Fruit fly (Drosophila melanogaster) whole organism, wandering third instar larva: Measurements from ENCODE around the gene CG12661.

Experiments
- Abd-B ChIP-seq: fragments of >200 bp; optimal IDR thresholded peaks from 2 replicates; lab custom pipeline; 2017; ENCODE audit warnings: missing biosample characterization, missing genetic modification characterization
- CG32264 ChIP-seq: fragments of 200-800 bp; sonication (Bioruptor generic); optimal IDR thresholded peaks from 2 replicates; lab custom pipeline; 2016; ENCODE audit warnings: missing biosample characterization, missing genetic modification characterization
- CG9705 ChIP-seq: fragments of 200-800 bp; sonication (Bioruptor generic); optimal IDR thresholded peaks from 2 replicates; lab custom pipeline; 2018; ENCODE audit warnings: missing biosample characterization, mild to moderate bottlenecking, missing genetic modification characterization
- CrebA ChIP-seq: fragments of 200-800 bp; sonication (Bioruptor generic); optimal IDR thresholded peaks from 2 replicates; lab custom pipeline; 2016; ENCODE audit warnings: missing biosample characterization, mild to moderate bottlenecking, missing genetic modification characterization, borderline replicate concordance
- Dif ChIP-seq: fragments of 200-275, 200-300 bp; sonication (Bioruptor generic); optimal IDR thresholded peaks from 2 replicates; lab custom pipeline; 2018; ENCODE audit warnings: missing biosample characterization, missing genetic modification characterization; ENCODE audit not compliant: partially characterized antibody
- GATAd ChIP-seq: sonication (Bioruptor generic); optimal IDR thresholded peaks from 2 replicates; lab custom pipeline; 2016; ENCODE audit warnings: missing biosample characterization, missing genetic modification characterization
- HLH106 ChIP-seq: fragments of 200-800 bp; optimal IDR thresholded peaks from 3 replicates; lab custom pipeline; 2019; ENCODE audit warnings: missing biosample characterization, mild to moderate bottlenecking, missing genetic modification characterization, moderate library complexity
- Hnf4 ChIP-seq: fragments of 200-800 bp; sonication (Bioruptor generic); optimal IDR thresholded peaks from 2 replicates; lab custom pipeline; 2016; ENCODE audit warnings: missing biosample characterization, mild to moderate bottlenecking, missing genetic modification characterization
- Hr78 ChIP-seq: fragments of >200 bp; optimal IDR thresholded peaks from 2 replicates; lab custom pipeline; 2017; ENCODE audit warnings: missing biosample characterization, missing genetic modification characterization
- Hr83 ChIP-seq: fragments of 200-300 bp; sonication (Bioruptor generic); optimal IDR thresholded peaks from 2 replicates; lab custom pipeline; 2016; ENCODE audit warnings: missing biosample characterization, mild to moderate bottlenecking, missing genetic modification characterization, moderate library complexity; ENCODE audit not compliant: poor library complexity, severe bottlenecking
- Jra ChIP-seq: sonication (Bioruptor generic); optimal IDR thresholded peaks from 2 replicates; lab custom pipeline; 2016; ENCODE audit warnings: missing biosample characterization, missing genetic modification characterization
- Mio ChIP-seq: sonication (Bioruptor generic); optimal IDR thresholded peaks from 2 replicates; lab custom pipeline; 2016; ENCODE audit warnings: missing biosample characterization, missing genetic modification characterization
- Myc ChIP-seq: fragments of >200 bp; optimal IDR thresholded peaks from 2 replicates; lab custom pipeline; 2017
- N ChIP-seq: fragments of >200 bp; optimal IDR thresholded peaks from 2 replicates; lab custom pipeline; 2018; ENCODE audit warnings: missing biosample characterization, missing external identifiers, missing genetic modification characterization
- OdsH ChIP-seq: fragments of 200-800 bp; sonication (Bioruptor generic); optimal IDR thresholded peaks from 2 replicates; lab custom pipeline; 2016; ENCODE audit warnings: missing biosample characterization, mild to moderate bottlenecking, missing genetic modification characterization
- Rel ChIP-seq, 2 experiments: fragments of 200-800 bp; sonication (Bioruptor generic) in 1 of 2; optimal IDR thresholded peaks; 2 replicates in 1 of 2; 3 replicates in 1 of 2; lab custom pipeline; 2016 to 2019; ENCODE audit warnings: mild to moderate bottlenecking in 2 of 2, missing biosample characterization in 2 of 2, missing genetic modification characterization in 2 of 2, moderate library complexity in 1 of 2
- Sp1 ChIP-seq: fragments of 200-800 bp; sonication (Bioruptor generic); optimal IDR thresholded peaks from 3 replicates; lab custom pipeline; 2019; ENCODE audit warnings: missing biosample characterization, mild to moderate bottlenecking, missing genetic modification characterization, moderate library complexity
- Vsx2 ChIP-seq: fragments of 200-300, 225-300 bp; sonication (Bioruptor generic); optimal IDR thresholded peaks from 2 replicates; lab custom pipeline; 2018; ENCODE audit warnings: missing biosample characterization, missing genetic modification characterization; ENCODE audit not compliant: partially characterized antibody
- br ChIP-seq: fragments of 200-800 bp; sonication (Bioruptor generic); optimal IDR thresholded peaks from 2 replicates; lab custom pipeline; 2016; ENCODE audit warnings: missing biosample characterization, missing genetic modification characterization
- brk ChIP-seq: fragments of 200-800 bp; sonication (Bioruptor generic); optimal IDR thresholded peaks from 2 replicates; lab custom pipeline; 2016; ENCODE audit warnings: missing biosample characterization, mild to moderate bottlenecking, missing genetic modification characterization
- dl ChIP-seq, 2 experiments: fragments of 175-275, 200-275 bp in 1 of 2; fragments of 200-275 bp in 1 of 2; sonication (Bioruptor generic); optimal IDR thresholded peaks; lab custom pipeline; 2018; ENCODE audit warnings: mild to moderate bottlenecking in 2 of 2, missing biosample characterization in 2 of 2, missing genetic modification characterization in 2 of 2, moderate library complexity in 2 of 2; ENCODE audit not compliant: partially characterized antibody in 2 of 2, insufficient read depth in 1 of 2
- dmrt93B ChIP-seq: fragments of 200-800 bp; sonication (Bioruptor generic); optimal IDR thresholded peaks from 2 replicates; lab custom pipeline; 2018; ENCODE audit warnings: missing biosample characterization, mild to moderate bottlenecking, missing genetic modification characterization
- dsf ChIP-seq: sonication (Bioruptor generic); optimal IDR thresholded peaks from 2 replicates; lab custom pipeline; 2016; ENCODE audit warnings: missing biosample characterization, missing genetic modification characterization, borderline replicate concordance
- ey ChIP-seq: fragments of 200-800 bp; sonication (Bioruptor generic); optimal IDR thresholded peaks from 2 replicates; lab custom pipeline; 2016; ENCODE audit warnings: missing biosample characterization, missing genetic modification characterization
- foxo ChIP-seq, 2 experiments: fragments of 200-800 bp; sonication (Bioruptor generic); optimal IDR thresholded peaks; 2 replicates in 1 of 2; 3 replicates in 1 of 2; lab custom pipeline; 2016 to 2017; ENCODE audit warnings: missing biosample characterization in 2 of 2, missing genetic modification characterization in 2 of 2
- fru ChIP-seq: fragments of 200-800 bp; sonication (Bioruptor generic); optimal IDR thresholded peaks from 3 replicates; lab custom pipeline; 2016; ENCODE audit warnings: missing biosample characterization, mild to moderate bottlenecking, missing genetic modification characterization
- h ChIP-seq: fragments of 200-800 bp; sonication (Bioruptor generic); optimal IDR thresholded peaks from 3 replicates; lab custom pipeline; 2016; ENCODE audit warnings: missing biosample characterization, mild to moderate bottlenecking, missing genetic modification characterization
- lola ChIP-seq: fragments of >200 bp; optimal IDR thresholded peaks from 2 replicates; lab custom pipeline; 2017; ENCODE audit warnings: missing biosample characterization, missing genetic modification characterization
- pan ChIP-seq: fragments of >200 bp; optimal IDR thresholded peaks from 2 replicates; lab custom pipeline; 2017
- psq ChIP-seq: fragments of 200-800 bp; sonication (Bioruptor generic); optimal IDR thresholded peaks from 3 replicates; lab custom pipeline; 2017; ENCODE audit warnings: missing biosample characterization, mild to moderate bottlenecking, missing genetic modification characterization, moderate library complexity
- rgr ChIP-seq: fragments of 200-800 bp; sonication (Bioruptor generic); optimal IDR thresholded peaks from 3 replicates; lab custom pipeline; 2016; ENCODE audit warnings: missing biosample characterization, mild to moderate bottlenecking, missing genetic modification characterization
- sage ChIP-seq: fragments of 200-800 bp; sonication (Bioruptor generic); optimal IDR thresholded peaks from 2 replicates; lab custom pipeline; 2016; ENCODE audit warnings: missing biosample characterization, mild to moderate bottlenecking, missing genetic modification characterization
- sv ChIP-seq: fragments of 200-800 bp; sonication (Bioruptor generic); optimal IDR thresholded peaks from 3 replicates; lab custom pipeline; 2016; ENCODE audit warnings: missing biosample characterization, missing genetic modification characterization
- tai ChIP-seq: sonication (Bioruptor generic); optimal IDR thresholded peaks from 2 replicates; lab custom pipeline; 2016; ENCODE audit warnings: missing biosample characterization, missing genetic modification characterization
- usp ChIP-seq: fragments of >200 bp; optimal IDR thresholded peaks from 2 replicates; lab custom pipeline; 2017; ENCODE audit warnings: missing biosample characterization, missing genetic modification characterization
- woc ChIP-seq: sonication (Bioruptor generic); optimal IDR thresholded peaks from 2 replicates; lab custom pipeline; 2016; ENCODE audit warnings: missing biosample characterization, mild to moderate bottlenecking, missing genetic modification characterization

CG12661 gene

DNA sequence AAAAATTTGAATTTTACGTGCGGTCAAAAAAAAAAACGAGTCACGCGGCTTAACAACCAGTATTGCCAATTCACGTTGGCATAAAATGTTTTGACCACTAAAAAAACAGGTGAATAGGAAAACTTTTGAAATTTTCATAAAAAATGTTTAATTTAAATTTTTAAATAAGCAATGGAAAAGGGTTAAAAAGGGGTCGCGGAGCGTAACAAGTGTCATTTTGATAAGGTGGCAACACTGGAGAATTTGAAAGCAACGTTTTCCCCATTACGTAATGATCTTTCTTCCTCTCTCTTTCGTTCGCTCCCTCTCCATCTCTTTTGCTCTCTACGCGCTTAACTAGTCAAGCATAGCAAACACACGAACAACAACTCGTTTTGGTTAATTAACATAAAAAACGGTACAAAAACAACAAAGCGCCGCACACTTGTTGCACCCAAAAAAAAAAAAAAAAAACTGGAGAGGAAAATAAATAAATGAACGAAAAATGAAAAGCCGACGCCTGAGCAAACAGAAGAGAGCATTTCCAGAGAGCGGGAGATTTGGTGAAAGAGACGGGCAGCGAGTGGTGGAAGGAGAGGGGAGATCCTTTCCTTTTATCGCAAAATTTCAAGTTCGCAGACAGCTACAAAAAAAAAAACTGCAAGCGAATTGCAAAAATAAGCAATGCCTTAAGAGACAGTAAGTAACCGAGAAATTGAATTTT lies 29.0 kb downstream of the CG12661 start (continued):
- TF ChIP-seq dl (GFP tag; optimal IDR thresholded peaks at IDR 0.05; lab: Kevin White, UChicago; ENCODE audit: insufficient read depth in 1 of 2, partially characterized antibody in 2 of 2) (peak in 1 of 2 experiments; percentile 60), Myc (lab: Kevin White, UChicago) (no peak), fru (GFP tag; lab: Kevin White, UChicago) (peak; percentile 81)

DNA sequence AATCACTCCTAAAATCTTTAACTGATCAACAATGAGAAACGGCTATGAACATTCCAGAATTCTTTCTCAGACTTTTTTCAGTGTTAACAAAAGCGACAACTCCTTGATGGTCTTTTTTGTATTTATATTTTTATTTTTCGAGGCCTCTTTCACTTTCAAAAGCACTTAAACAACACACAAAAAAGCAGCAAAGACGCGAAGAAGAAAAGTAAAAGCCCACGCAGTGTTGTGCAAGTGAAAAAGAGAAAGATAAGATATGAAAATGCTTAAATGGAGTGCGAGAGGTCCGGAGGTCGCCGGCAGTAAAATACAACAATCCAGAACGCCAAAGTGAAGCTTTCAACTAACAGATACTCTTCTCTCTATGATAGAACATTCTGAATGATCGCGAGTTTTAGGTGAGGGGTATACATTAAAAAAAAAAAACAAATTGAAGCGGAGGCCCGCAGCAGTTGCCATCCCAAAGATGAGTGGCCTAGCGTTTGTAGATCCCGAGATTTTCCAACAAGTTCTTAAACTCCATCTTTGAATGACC lies 30.0 kb downstream of the CG12661 start:
- no peak for TF ChIP-seq N
- TF ChIP-seq dl (GFP tag; optimal IDR thresholded peaks at IDR 0.05; lab: Kevin White, UChicago; ENCODE audit: insufficient read depth in 1 of 2, partially characterized antibody in 2 of 2) = no peak
- TF ChIP-seq br (GFP tag; lab: Kevin White, UChicago) = no peak
- no peak for TF ChIP-seq HLH106
- no peak for TF ChIP-seq Hr78
- no peak for TF ChIP-seq sv (GFP tag; lab: Kevin White, UChicago)
- no peak for TF ChIP-seq Rel (GFP tag; optimal IDR thresholded peaks at IDR 0.05; lab: Kevin White, UChicago)
- TF ChIP-seq Rel (tag; optimal IDR thresholded peaks at IDR 0.05; lab: Kevin White, UChicago) = peak; percentile 13
- TF ChIP-seq dsf = no peak

DNA sequence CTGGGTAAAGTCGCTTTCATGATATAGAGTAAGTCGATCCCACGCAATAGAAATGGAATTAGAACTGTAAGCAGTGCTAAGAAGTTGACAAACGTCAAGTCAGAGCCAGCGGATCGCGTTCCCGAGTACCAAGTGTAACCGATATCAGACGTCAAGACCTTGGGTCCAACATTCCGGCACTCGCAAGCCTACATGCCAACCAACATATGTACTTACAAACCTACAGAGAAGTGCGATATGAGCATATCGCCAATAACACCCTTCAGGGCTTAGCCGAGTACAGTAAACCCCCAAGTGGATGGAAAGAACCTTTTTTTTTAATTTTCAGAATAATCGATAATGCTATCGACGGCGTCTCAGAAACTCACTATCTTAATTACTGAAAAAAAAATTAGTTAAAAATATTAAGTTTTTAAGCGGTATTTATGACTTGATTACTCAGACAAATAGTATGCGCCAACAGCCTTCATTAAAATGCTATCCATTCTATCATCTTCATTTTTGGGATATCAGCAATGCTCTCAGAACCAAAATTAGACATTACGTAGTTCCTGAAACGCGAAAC lies 31.0 kb downstream of the CG12661 start:
- TF ChIP-seq br (GFP tag; lab: Kevin White, UChicago) = no peak
- TF ChIP-seq Sp1 (GFP tag; lab: Kevin White, UChicago) = no peak
- no peak for TF ChIP-seq psq
- TF ChIP-seq foxo (GFP tag; optimal IDR thresholded peaks at IDR 0.05; lab: Kevin White, UChicago) = peak in 1 of 2 experiments; percentile 9
- TF ChIP-seq fru (GFP tag; lab: Kevin White, UChicago) = peak; percentile 29
- TF ChIP-seq brk (GFP tag; lab: Kevin White, UChicago) = no peak
- peak; percentile 30 for TF ChIP-seq Hnf4 (GFP tag; lab: Kevin White, UChicago)
- TF ChIP-seq sv (GFP tag; lab: Kevin White, UChicago) = peak; percentile 13
- TF ChIP-seq h (GFP tag; lab: Kevin White, UChicago) = peak; percentile 28
- TF ChIP-seq rgr (GFP tag; lab: Kevin White, UChicago) = peak; percentile 14
- no peak for TF ChIP-seq pan
- TF ChIP-seq woc (GFP tag; lab: Kevin White, UChicago) = no peak

DNA sequence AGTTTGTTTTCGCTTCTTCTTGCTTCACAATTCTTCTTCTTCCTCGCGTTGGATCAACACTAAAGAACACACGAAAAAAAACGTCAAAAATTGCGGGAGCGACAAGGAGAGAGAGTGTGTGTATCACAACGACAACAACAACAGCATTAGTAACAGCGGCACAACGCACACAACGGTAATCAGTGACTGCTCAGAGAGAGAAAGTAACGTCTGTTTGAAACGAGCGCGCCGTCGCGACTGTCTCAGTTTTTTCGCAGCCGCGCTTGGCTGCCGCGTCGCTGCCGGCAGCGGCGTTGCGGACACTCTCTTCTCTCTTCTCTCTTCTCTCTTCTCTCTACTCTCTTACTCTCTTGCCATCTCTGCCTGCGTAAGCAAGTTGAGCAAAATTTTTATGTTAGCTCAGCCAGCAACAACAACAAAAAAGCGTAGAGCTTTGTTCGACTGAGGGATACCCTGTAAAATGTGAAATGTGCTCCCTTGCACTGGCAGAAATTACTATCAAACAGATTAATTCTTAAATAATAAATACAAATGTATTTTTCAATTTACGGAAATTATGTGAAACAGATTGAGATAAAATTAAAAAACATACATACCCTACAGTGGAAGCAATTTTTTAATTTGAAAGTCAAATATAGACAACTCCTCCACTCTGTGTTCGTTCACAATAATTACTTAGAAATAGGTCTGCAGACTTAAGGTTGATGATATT lies 31.8 kb downstream of the CG12661 start:
- TF ChIP-seq tai (GFP tag; lab: Kevin White, UChicago) (no peak), Vsx2 (peak; percentile 46), Abd-B (no peak), Rel (GFP tag; optimal IDR thresholded peaks at IDR 0.05; lab: Kevin White, UChicago) (peak; percentile 50), Rel (tag; optimal IDR thresholded peaks at IDR 0.05; lab: Kevin White, UChicago) (peak; percentile 10), br (GFP tag; lab: Kevin White, UChicago) (peak; percentile 18), HLH106 (peak; percentile 22), rgr (GFP tag; lab: Kevin White, UChicago) (peak; percentile 58), foxo (GFP tag; optimal IDR thresholded peaks at IDR 0.05; lab: Kevin White, UChicago) (peak in 1 of 2 experiments; percentile 42), N (no peak), usp (GFP tag; lab: Kevin White, UChicago) (no peak), Mio (GFP tag; lab: Kevin White, UChicago) (no peak), lola (GFP tag; lab: Kevin White, UChicago) (no peak), brk (GFP tag; lab: Kevin White, UChicago) (no peak), CG9705 (no peak), fru (GFP tag; lab: Kevin White, UChicago) (peak; percentile 72), CrebA (GFP tag; lab: Kevin White, UChicago) (peak; percentile 83), dmrt93B (no peak), sv (GFP tag; lab: Kevin White, UChicago) (peak; percentile 58), Hr78 (no peak), Dif (GFP tag; lab: Kevin White, UChicago) (peak; percentile 91), psq (peak; percentile 62), GATAd (no peak), Hr83 (GFP tag; lab: Kevin White, UChicago) (peak; percentile 18), pan (no peak), Sp1 (GFP tag; lab: Kevin White, UChicago) (no peak), h (GFP tag; lab: Kevin White, UChicago) (peak; percentile 32), sage (GFP tag; lab: Kevin White, UChicago) (peak; percentile 58), woc (GFP tag; lab: Kevin White, UChicago) (peak; percentile 61), CG32264 (GFP tag; lab: Kevin White, UChicago) (no peak), Myc (lab: Kevin White, UChicago) (no peak), Jra (peak; percentile 7), dsf (no peak), Hnf4 (GFP tag; lab: Kevin White, UChicago) (no peak), OdsH (no peak), ey (peak; percentile 24)
